Fruit fly (Drosophila melanogaster): ENCODE results near the gene CG3793.

CG3793 gene

dm6 chr2L:15746600-15747393 is 17.2 kb upstream of the CG3793 start (continued):
- TF ChIP-seq CG10209 (GFP tag; optimal IDR thresholded peaks at IDR 0.05) (peak; percentile 91), CG11247 (GFP tag; IDR thresholded peaks at IDR 0.05) (peak; percentile 72; the same call in 1 of the 2 replicates), ken (GFP tag; IDR thresholded peaks at IDR 0.05) (0 out of 3 replicates have a peak, but pooled peaks have one; percentile 49), CG15514 (GFP tag; optimal IDR thresholded peaks at IDR 0.05) (peak; percentile 60), CG13287 (GFP tag; IDR thresholded peaks at IDR 0.05; ENCODE audit: partially characterized antibody) (no peak), org-1 (GFP tag; optimal IDR thresholded peaks at IDR 0.05) (peak; percentile 87), Abd-B (GFP tag; optimal IDR thresholded peaks at IDR 0.05) (peak; percentile 91), nerfin-1 (tag; optimal IDR thresholded peaks at IDR 0.05) (peak; percentile 92), CG1792 (GFP tag; optimal IDR thresholded peaks at IDR 0.05) (no peak), Jarid2 (GFP tag; optimal IDR thresholded peaks at IDR 0.05) (no peak), CG9437 (GFP tag; optimal IDR thresholded peaks at IDR 0.05) (peak; percentile 95), CG14050 (GFP tag; IDR thresholded peaks at IDR 0.05) (peak; percentile 62; the same call in 2 of the 3 replicates), CG15011 (GFP tag; optimal IDR thresholded peaks at IDR 0.05) (peak; percentile 50), row (GFP tag; IDR thresholded peaks at IDR 0.05) (peak; percentile 89), ewg (GFP tag; optimal IDR thresholded peaks at IDR 0.05) (peak; percentile 82), Ets97D (GFP tag; optimal IDR thresholded peaks at IDR 0.05) (no peak), emc (GFP tag; optimal IDR thresholded peaks at IDR 0.05) (no peak), CG16863 (GFP tag; optimal IDR thresholded peaks at IDR 0.05) (peak; percentile 43), CG4854 (GFP tag; optimal IDR thresholded peaks at IDR 0.05) (no peak), az2 (GFP tag; optimal IDR thresholded peaks at IDR 0.05) (peak; percentile 90), HmgZ (tag; optimal IDR thresholded peaks at IDR 0.05) (peak; percentile 43), CG6175 (GFP tag; IDR thresholded peaks at IDR 0.05) (no peak; the same call in 2 of the 3 replicates), CG18476 (GFP tag; optimal IDR thresholded peaks at IDR 0.05) (peak; percentile 73), esg (GFP tag; conservative IDR thresholded peaks at IDR 0.05) (peak; percentile 82), CG7372 (GFP tag; IDR thresholded peaks at IDR 0.05) (peak; percentile 69), Sry-δ (GFP tag; optimal IDR thresholded peaks at IDR 0.05) (no peak), bab2 (GFP tag; optimal IDR thresholded peaks at IDR 0.05) (peak; percentile 22), Nf-YA (GFP tag; IDR thresholded peaks at IDR 0.05) (0 out of 2 replicates have a peak, but pooled peaks have one; percentile 52), wor (GFP tag; IDR thresholded peaks at IDR 0.05) (peak; percentile 74), CG12769 (tag; optimal IDR thresholded peaks at IDR 0.05) (peak; percentile 50), Ptx1 (GFP tag; IDR thresholded peaks at IDR 0.05) (peak; percentile 87), HHEX (GFP tag; optimal IDR thresholded peaks at IDR 0.05) (peak; percentile 91), crol (GFP tag; IDR thresholded peaks at IDR 0.05) (peak; percentile 43; the same call in 1 of the 2 replicates), Lpt (GFP tag; optimal IDR thresholded peaks at IDR 0.05) (no peak), stc (GFP tag; IDR thresholded peaks at IDR 0.05) (peak; percentile 75), Kr (GFP tag; optimal IDR thresholded peaks at IDR 0.05) (peak; percentile 37), CG18599 (GFP tag; optimal IDR thresholded peaks at IDR 0.05) (no peak), CG18619 (GFP tag; optimal IDR thresholded peaks at IDR 0.05) (peak; percentile 92), CG13123 (GFP tag; optimal IDR thresholded peaks at IDR 0.05) (peak; percentile 77), CG10147 (GFP tag; optimal IDR thresholded peaks at IDR 0.05) (peak; percentile 91), D19B (GFP tag; optimal IDR thresholded peaks at IDR 0.05) (peak; percentile 84), CG17912 (GFP tag; optimal IDR thresholded peaks at IDR 0.05) (no peak), CG30403 (GFP tag; optimal IDR thresholded peaks at IDR 0.05) (peak; percentile 91), CG12744 (GFP tag; optimal IDR thresholded peaks at IDR 0.05) (no peak), CG11695 (GFP tag; IDR thresholded peaks at IDR 0.05) (peak; percentile 89), D19A (tag; optimal IDR thresholded peaks at IDR 0.05) (peak; percentile 91), CG8089 (GFP tag; optimal IDR thresholded peaks at IDR 0.05) (no peak), B-H1 (GFP tag; IDR thresholded peaks at IDR 0.05) (peak; percentile 55), CG10431 (GFP tag; optimal IDR thresholded peaks at IDR 0.05) (peak; percentile 83)

Data from whole organism, embryonic.